Fruit fly (Drosophila melanogaster): ENCODE results near the gene PH4alphaEFB.
A peak's percentile ranks its signal among the peaks of the same experiment; 100 is the strongest.

Gene PH4alphaEFB

dm6 chr3R:30461608-30462243 is 4.1 kb upstream of the PH4alphaEFB start (continued):
- TF ChIP-seq Met (GFP tag; optimal IDR thresholded peaks at IDR 0.05) = peak; percentile 59
- TF ChIP-seq Sox14 (GFP tag; optimal IDR thresholded peaks at IDR 0.05) = peak; percentile 48
- peak; percentile 31 for TF ChIP-seq CG31627 (GFP tag; optimal IDR thresholded peaks at IDR 0.05)
- TF ChIP-seq pdm3 (GFP tag; optimal IDR thresholded peaks at IDR 0.05) = peak; percentile 58
- TF ChIP-seq CG6792 (GFP tag; optimal IDR thresholded peaks at IDR 0.05) = peak; percentile 51
- TF ChIP-seq CG16779 (tag; optimal IDR thresholded peaks at IDR 0.05) = peak; percentile 18
- no peak for TF ChIP-seq Gug (GFP tag; IDR thresholded peaks at IDR 0.05)
- TF ChIP-seq Sox102F (GFP tag; optimal IDR thresholded peaks at IDR 0.05) = peak; percentile 45
- peak; percentile 46 for TF ChIP-seq CG1621 (tag; optimal IDR thresholded peaks at IDR 0.05)
- TF ChIP-seq cyc (GFP tag; optimal IDR thresholded peaks at IDR 0.05) = peak; percentile 6
- TF ChIP-seq CG8119 (GFP tag; IDR thresholded peaks at IDR 0.05) = peak; percentile 54; the same call in 1 of the 3 replicates
- peak; percentile 59 for TF ChIP-seq esn (GFP tag; optimal IDR thresholded peaks at IDR 0.05)
- peak; percentile 45 for TF ChIP-seq Eip75B (GFP tag; optimal IDR thresholded peaks at IDR 0.05)
- TF ChIP-seq ss (GFP tag; optimal IDR thresholded peaks at IDR 0.05) = peak; percentile 41 to 65
- no peak for TF ChIP-seq Eip93F (GFP tag; optimal IDR thresholded peaks at IDR 0.05)
- peak; percentile 24 for TF ChIP-seq CG11902 (GFP tag; optimal IDR thresholded peaks at IDR 0.05)
- TF ChIP-seq svp (GFP tag) = peak; percentile 98
- TF ChIP-seq CG15336 (GFP tag; IDR thresholded peaks at IDR 0.05) = peak; percentile 67
- no peak for TF ChIP-seq CG11294 (GFP tag; IDR thresholded peaks at IDR 0.05)
- peak; percentile 53 for TF ChIP-seq Ets96B (tag; optimal IDR thresholded peaks at IDR 0.05)
- peak; percentile 45 for TF ChIP-seq CG8319 (GFP tag; optimal IDR thresholded peaks at IDR 0.05)
- TF ChIP-seq Lpt (GFP tag; optimal IDR thresholded peaks at IDR 0.05) = peak; percentile 45
- peak; percentile 64 for TF ChIP-seq CG8632 (GFP tag; optimal IDR thresholded peaks at IDR 0.05)
- peak; percentile 60 for TF ChIP-seq acj6 (GFP tag; optimal IDR thresholded peaks at IDR 0.05)
- TF ChIP-seq Hr4 (GFP tag; optimal IDR thresholded peaks at IDR 0.05) = peak; percentile 54
- TF ChIP-seq fd85E (GFP tag; optimal IDR thresholded peaks at IDR 0.05) = peak; percentile 26
- TF ChIP-seq topi (GFP tag; optimal IDR thresholded peaks at IDR 0.05) = peak; percentile 55
- peak; percentile 61 for TF ChIP-seq CG10669 (GFP tag; optimal IDR thresholded peaks at IDR 0.05)
- TF ChIP-seq Ets21C (GFP tag; optimal IDR thresholded peaks at IDR 0.05) = no peak
- peak; percentile 36 for TF ChIP-seq net (GFP tag; optimal IDR thresholded peaks at IDR 0.05)
- TF ChIP-seq Eip78C (GFP tag) = peak; percentile 92
- TF ChIP-seq CG9139 (GFP tag; optimal IDR thresholded peaks at IDR 0.05) = peak; percentile 25
- peak; percentile 52 for TF ChIP-seq CG3032 (tag; optimal IDR thresholded peaks at IDR 0.05)
- TF ChIP-seq CG6854 (GFP tag; optimal IDR thresholded peaks at IDR 0.05) = peak; percentile 88
- peak; percentile 48 for TF ChIP-seq CG6276 (GFP tag; optimal IDR thresholded peaks at IDR 0.05)
- TF ChIP-seq fkh (GFP tag; optimal IDR thresholded peaks at IDR 0.05) = no peak
- TF ChIP-seq vri (GFP tag; optimal IDR thresholded peaks at IDR 0.05) = peak; percentile 7
- no peak for TF ChIP-seq dac (GFP tag; optimal IDR thresholded peaks at IDR 0.05)
- peak; percentile 52 for TF ChIP-seq dsx (GFP tag; optimal IDR thresholded peaks at IDR 0.05; ENCODE audit: poor library complexity, severe bottlenecking)

DNA sequence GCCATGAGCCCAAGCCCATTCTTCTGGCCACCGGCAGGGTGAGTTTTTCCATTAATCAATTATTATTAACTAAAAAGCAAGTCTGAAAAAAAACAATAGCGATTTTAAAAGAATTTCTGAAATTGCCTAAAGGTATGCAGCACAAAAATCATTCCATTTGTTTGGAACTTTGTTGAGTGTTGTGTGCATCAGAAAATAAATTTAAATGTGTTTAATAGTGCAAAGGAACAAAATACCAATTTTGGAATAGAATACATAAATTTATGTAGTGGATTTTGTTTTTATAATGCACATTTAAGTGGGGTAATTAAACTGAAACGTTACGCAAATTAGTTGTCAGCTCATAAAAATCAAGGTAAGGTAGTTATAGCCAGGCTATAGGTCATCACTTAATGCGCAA is 1.6 kb upstream of the PH4alphaEFB start:
- TF ChIP-seq CG6792 (GFP tag; optimal IDR thresholded peaks at IDR 0.05) (no peak), achi (GFP tag; optimal IDR thresholded peaks at IDR 0.05) (no peak), CG10669 (GFP tag; optimal IDR thresholded peaks at IDR 0.05) (no peak), CG34406 (GFP tag; optimal IDR thresholded peaks at IDR 0.05) (no peak), net (GFP tag; optimal IDR thresholded peaks at IDR 0.05) (no peak), CG31627 (GFP tag; optimal IDR thresholded peaks at IDR 0.05) (no peak), CG11762 (GFP tag; optimal IDR thresholded peaks at IDR 0.05; ENCODE audit: insufficient read depth) (no peak), spab (GFP tag; optimal IDR thresholded peaks at IDR 0.05) (no peak), CG11902 (GFP tag; optimal IDR thresholded peaks at IDR 0.05) (no peak), CG8319 (GFP tag; optimal IDR thresholded peaks at IDR 0.05) (no peak), CG32006 (GFP tag; optimal IDR thresholded peaks at IDR 0.05) (no peak), Ets21C (GFP tag; optimal IDR thresholded peaks at IDR 0.05) (no peak), CG4318 (GFP tag; optimal IDR thresholded peaks at IDR 0.05) (no peak), CG8119 (GFP tag; IDR thresholded peaks at IDR 0.05) (no peak), CG7368 (GFP tag; optimal IDR thresholded peaks at IDR 0.05) (no peak)

All from whole organism, prepupa.